Fruit fly (Drosophila melanogaster): Measurements from ENCODE around the gene Dcps.

Gene Dcps

DNA sequence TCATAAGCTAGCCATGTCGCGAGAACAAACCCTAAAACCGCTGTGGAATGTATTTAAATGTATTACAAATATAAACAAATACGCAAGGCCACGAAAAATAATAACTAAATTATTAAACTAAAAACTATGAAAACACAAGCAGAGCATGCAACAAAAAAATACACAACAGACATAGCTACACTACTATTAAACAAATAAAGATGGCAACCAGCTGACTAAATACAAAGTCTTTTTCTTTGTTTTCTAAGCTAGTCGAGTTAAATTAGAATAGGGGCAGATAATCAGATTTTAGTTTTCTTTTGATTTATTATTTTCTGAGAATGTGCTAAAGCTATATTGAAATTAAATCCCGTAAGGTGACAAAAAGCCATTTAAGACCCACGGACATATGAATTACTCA lies 7.9 kb downstream of the Dcps start:
- no peak for TF ChIP-seq noc (tag; optimal IDR thresholded peaks at IDR 0.05)

DNA sequence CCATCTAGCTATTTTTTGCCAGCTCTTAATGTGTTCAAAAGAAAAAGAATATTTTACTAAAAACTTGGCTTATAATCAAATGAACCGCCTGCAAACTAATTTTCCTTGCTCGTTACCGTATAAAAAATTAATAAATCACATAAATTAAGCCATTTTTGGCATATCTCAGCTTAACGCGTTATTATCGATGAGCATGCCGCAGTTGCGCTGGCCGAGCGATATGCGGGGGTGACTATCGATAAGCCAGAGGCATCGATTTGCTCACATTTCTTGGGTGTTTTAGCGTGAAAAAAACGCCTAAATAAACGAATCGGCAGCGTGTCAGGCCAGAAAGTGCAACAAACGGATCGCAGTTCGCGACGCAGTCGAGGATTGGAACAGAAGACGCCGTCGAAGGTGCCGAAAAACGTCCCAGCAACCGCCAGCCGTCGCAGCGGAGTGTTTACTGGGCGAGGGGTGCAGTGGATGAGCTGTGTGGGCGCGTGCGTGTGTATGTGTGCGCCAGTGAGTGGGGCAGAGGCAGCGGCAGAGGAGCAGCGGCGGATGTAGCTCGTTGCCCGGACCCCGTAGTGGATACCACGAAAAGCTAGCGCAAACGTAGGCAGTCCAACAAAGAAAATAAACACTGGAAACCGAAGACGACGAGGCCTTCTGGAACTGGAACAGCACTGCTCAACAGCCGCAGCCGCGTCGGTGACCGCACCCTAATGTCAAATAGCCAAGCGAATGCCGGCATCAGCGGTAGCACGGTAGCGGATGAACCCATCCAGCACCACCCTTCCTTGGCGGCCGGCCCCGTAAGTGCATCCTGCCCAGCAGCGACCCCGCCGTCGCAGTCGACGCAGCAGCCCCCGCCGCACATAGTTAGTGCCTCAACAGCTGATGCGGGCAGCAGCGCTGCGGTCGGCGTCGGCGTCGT lies 12.0 kb downstream of the Dcps start, which contains the start of the genes Sym and Madm:
TSS of gene Sym (minus strand) at position 199 of the 919 bp plus-strand sequence.
TSS of gene Madm (plus strand) at position 233 of the 919 bp plus-strand sequence.
- peak; percentile 40 for TF ChIP-seq noc (tag; optimal IDR thresholded peaks at IDR 0.05)

DNA sequence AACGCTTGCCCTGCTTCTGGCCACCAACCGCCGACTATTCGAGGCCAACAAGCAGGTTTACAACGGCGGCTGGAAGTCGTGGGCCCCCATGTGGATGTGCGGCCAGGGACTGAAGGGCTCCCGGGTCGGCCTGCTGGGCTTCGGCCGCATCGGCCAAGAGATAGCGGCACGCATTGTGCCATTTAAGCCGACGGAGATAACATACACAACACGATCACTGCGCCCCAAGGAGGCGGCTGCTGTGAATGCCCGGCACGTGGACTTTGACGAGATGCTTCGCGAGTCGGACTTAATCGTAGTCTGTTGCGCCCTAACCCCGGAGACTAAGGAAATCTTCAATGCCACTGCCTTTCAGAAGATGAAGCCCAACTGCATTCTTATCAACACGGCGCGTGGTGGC lies 17.3 kb downstream of the Dcps start:
- no peak for TF ChIP-seq noc (tag; optimal IDR thresholded peaks at IDR 0.05)

DNA sequence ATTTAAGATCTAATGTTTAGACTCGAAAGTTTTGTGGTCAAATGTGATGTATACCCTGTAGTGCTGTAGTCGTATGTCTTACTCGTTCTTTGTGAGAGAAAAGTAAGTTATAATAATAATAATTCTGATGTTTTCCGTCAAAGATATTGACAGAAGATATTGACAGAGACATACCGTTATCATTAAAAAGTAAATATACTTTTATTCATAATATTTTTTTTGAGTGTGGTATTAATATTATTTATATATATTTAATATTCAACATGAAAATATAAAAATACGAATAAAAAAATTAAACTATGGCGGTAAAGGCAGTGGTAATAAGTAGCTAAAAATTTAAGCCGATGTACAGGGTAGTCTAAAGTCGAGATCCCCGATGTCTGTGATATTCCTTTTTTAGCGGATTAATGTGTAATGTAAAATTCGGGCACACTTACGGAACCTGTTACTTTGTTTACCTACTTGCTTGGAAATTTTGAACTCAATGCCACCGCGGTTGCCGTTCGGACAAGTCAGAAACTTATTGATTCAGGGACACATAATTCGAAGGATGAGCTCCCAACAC lies 18.2 kb downstream of the Dcps start, which contains the start of the genes CG2100 and CG1236:
TSS of gene CG2100 (minus strand) at position 51 of the 565 bp plus-strand sequence.
TSS of gene CG1236 (plus strand) at position 444 of the 565 bp plus-strand sequence.
- peak; percentile 87 for TF ChIP-seq noc (tag; optimal IDR thresholded peaks at IDR 0.05)

DNA sequence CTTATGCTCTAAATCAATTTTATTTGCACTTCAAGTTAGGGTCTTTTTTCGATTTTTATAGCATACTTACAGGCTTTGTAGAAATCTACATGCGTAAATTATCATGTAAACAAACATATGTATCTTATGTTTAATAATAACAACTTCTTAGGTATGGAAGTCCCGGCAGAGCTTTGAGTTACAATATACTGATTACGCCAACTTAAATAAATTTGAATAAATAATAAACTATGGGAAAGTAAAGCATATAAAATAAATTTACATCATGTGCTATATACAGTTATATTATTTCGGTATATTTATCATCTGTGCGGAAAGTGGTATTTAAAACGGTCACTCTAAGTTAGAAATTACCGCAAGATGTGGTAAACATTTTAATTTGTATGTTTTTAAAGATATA lies 21.4 kb downstream of the Dcps start, which contains the start of gene CG1239:
TSS of gene CG1239 (plus strand) at position 333 of the 400 bp plus-strand sequence.
- no peak for TF ChIP-seq noc (tag; optimal IDR thresholded peaks at IDR 0.05)

DNA sequence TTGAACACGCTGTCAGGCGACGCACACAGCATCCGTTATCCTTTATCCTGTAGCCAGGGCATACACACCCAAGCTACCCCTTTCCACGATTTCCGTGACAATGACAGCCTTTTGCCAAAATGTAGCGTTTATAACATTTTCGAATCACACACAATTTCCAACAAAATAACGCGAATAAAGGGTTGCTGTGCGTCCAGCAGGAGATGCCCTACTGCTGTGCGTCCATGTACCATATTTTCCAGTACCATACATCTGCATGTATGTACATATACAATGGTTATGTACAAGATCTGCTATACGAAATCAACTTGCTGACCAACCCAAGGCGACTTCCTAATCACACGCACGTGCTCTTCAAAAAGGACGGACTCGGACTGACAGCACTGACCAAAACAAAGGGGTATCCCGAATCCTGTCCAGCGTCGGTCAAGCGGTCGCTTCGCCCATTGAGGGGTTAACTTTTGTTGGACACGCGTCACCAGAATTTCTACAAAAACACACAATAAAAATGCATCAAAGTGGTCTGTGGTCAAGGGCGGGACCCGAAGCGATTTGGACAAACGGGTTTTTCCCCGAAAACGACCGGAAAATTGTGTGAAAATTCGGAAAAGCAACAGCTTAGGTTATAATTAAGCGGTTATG lies 26.7 kb downstream of the Dcps start:
- no peak for TF ChIP-seq noc (tag; optimal IDR thresholded peaks at IDR 0.05)

DNA sequence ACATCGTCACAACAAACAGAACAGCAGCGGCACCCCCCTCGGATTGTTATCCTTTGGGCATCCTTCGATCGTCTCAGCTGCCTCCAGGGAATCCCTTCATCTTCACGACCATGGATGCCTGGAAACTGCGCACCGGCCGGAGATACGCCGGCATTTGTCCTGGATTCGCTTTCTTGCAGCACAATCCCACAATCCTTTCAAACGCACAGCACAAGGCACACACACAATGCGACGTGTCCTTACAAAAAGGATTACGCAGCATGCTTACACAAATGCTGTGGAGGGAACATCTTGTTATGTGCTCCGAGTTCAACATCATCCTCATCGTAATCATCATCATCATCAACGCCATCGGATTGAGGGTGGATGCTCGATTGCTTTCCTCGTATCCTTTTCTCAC lies 31.5 kb downstream of the Dcps start:
- TF ChIP-seq noc (tag; optimal IDR thresholded peaks at IDR 0.05): no peak

DNA sequence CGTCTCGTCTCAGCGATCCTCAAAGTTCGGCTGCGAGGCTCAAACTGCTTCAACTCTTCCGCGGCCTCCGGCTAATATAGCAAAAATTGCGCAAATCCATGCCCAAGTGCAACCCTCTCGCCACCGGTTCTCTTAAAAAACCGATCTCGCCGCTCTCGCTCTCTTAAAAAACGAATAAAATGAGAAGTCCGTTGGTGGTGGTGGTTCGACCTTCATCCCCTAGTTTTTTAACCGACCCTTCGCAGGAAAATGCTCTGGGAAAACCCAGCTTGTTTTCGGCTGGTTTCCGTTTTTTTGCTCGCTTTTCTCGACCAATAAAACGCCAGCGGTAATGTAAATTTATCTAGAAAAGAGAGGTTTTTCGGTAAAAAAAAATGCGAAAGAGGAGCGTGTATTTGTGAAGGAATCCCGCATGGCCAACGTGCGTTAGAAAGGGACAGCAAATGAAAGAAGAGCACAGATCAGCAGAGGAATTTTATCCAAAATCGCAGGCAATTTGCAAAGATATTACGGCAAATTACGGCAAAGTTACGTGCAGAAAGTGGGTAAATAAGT lies 37.7 kb downstream of the Dcps start, which contains the start of gene cas:
TSS of gene cas (minus strand) at position 51 of the 555 bp plus-strand sequence.
- no peak for TF ChIP-seq noc (tag; optimal IDR thresholded peaks at IDR 0.05)

DNA sequence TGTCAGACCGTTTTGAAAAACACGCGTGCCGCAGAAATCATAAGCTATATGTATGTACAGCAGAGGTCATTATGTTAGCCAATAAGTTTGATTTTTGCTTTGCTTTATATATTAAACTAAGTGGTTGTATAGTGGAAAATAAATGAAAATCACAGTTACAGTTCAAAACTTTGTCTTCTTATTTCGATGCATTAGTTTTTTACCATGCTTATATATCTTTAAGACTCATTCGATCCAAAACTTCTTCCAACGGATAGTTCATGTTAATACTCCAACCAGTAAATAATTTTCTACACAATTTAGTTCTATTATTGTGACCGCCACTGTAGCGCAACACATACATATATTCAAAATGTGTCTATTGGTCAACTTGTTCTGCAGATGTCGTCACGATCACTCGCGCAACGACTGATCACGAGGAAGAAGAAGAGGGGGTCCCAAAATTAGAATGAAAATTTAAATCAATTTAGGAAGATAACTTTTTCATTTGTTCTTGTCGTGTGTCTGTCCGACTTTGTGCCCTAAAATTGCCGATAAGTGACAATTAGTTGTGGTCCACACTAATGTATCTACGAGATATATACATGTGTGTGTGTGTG lies 49.0 kb downstream of the Dcps start:
- peak; percentile 88 for TF ChIP-seq noc (tag; optimal IDR thresholded peaks at IDR 0.05)

DNA sequence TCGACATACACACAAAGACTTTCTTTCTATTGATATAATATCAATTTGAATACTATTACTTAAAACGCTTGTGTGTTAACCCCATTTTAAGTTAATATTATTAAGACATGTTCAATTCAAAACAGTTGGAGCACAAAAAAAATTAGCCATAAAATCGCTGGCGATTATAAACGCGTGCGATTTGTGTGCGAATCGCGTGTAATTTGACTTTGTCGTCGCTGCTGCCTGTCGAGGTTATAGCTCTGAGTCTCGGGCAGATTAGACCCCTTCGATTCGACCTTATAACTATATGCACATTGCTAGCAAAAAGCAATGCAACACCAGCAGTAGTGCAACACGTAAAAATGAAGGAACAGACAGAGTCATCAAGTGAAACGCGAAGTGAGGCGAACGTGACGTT lies 49.6 kb downstream of the Dcps start:
- no peak for TF ChIP-seq noc (tag; optimal IDR thresholded peaks at IDR 0.05)
